Worm (Caenorhabditis elegans) whole organism, L4 larva: ENCODE measurements around the gene C55B6.7.

Source experiments
- R02D3.7 ChIP-seq: fragments of 150-350 bp; sonication (generic microtip); optimal IDR thresholded peaks from 3 replicates; lab custom pipeline; 2014; ENCODE audit warnings: missing biosample characterization, missing genetic modification characterization
- Y105C5A.15 ChIP-seq: fragments of 200-800 bp; sonication (Bioruptor generic); IDR thresholded peaks from 2 replicates; pipeline ENCODE4 v1.3.6; 2022; ENCODE audit warnings: missing genetic modification characterization, missing compliant biosample characterization
- Y48G9A.11 ChIP-seq: fragments of 200-800 bp; sonication (Bioruptor generic); IDR thresholded peaks from 2 replicates; pipeline ENCODE4 v1.3.6; 2022; ENCODE audit warnings: missing genetic modification reagents, missing genetic modification characterization, missing compliant biosample characterization
- Y5F2A.4 ChIP-seq: fragments of 200-800 bp; sonication (Bioruptor generic); optimal IDR thresholded peaks from 2 replicates; lab custom pipeline; 2018; ENCODE audit warnings: mild to moderate bottlenecking, missing genetic modification characterization, missing compliant biosample characterization
- Y75B8A.6 ChIP-seq: fragments of 200-800 bp; sonication (Bioruptor generic); IDR thresholded peaks from 2 replicates; pipeline ENCODE4 v1.3.6; 2022; ENCODE audit warnings: missing genetic modification reagents, missing genetic modification characterization, missing compliant biosample characterization
- ZK337.2 ChIP-seq: fragments of 200-800 bp; sonication (Bioruptor generic); IDR thresholded peaks from 2 replicates; pipeline ENCODE4 v1.3.6; 2022; ENCODE audit warnings: missing genetic modification reagents, missing genetic modification characterization, missing compliant biosample characterization
- ZK546.5 ChIP-seq, 2 experiments: sonication (generic microtip); optimal IDR thresholded peaks; 2 replicates each; lab custom pipeline; 2017; ENCODE audit warnings: missing biosample characterization in 2 of 2, missing genetic modification characterization in 2 of 2
- aha-1 ChIP-seq: fragments of 150-350 bp; peaks from one replicate; lab custom pipeline; 2014; ENCODE audit warnings: missing biosample characterization, missing genetic modification characterization
- aly-2 ChIP-seq: sonication (generic microtip); optimal IDR thresholded peaks from 2 replicates; lab custom pipeline; 2018; ENCODE audit warnings: missing biosample characterization, missing genetic modification characterization
- attf-4 ChIP-seq: sonication (generic microtip); optimal IDR thresholded peaks from 3 replicates; lab custom pipeline; 2017; ENCODE audit warnings: missing biosample characterization, missing genetic modification characterization
- ceh-28 ChIP-seq: fragments of 150-350 bp; optimal IDR thresholded peaks from 2 replicates; lab custom pipeline; 2014; ENCODE audit warnings: missing biosample characterization, missing genetic modification reagents, missing genetic modification characterization
- ceh-32 ChIP-seq: sonication (generic microtip); optimal IDR thresholded peaks from 2 replicates; lab custom pipeline; 2016; ENCODE audit warnings: mild to moderate bottlenecking, missing genetic modification characterization, missing compliant biosample characterization; ENCODE audit not compliant: poor library complexity
- ceh-62 ChIP-seq: sonication (generic microtip); optimal IDR thresholded peaks from 2 replicates; lab custom pipeline; 2017; ENCODE audit warnings: missing biosample characterization, missing genetic modification characterization
- ceh-82 ChIP-seq: sonication (generic microtip); optimal IDR thresholded peaks from 2 replicates; lab custom pipeline; 2017; ENCODE audit warnings: missing biosample characterization, missing genetic modification characterization
- ces-1 ChIP-seq: fragments of 150-350 bp; sonication (generic microtip); optimal IDR thresholded peaks from 4 replicates; lab custom pipeline; 2014; ENCODE audit warnings: missing biosample characterization, missing genetic modification reagents, missing genetic modification characterization
- cey-2 ChIP-seq: sonication (generic microtip); optimal IDR thresholded peaks from 3 replicates; lab custom pipeline; 2017; ENCODE audit warnings: missing genetic modification characterization, mild to moderate bottlenecking, missing compliant biosample characterization, antibody characterized with exemption, borderline replicate concordance; ENCODE audit not compliant: insufficient read depth
- ctbp-1 ChIP-seq: fragments of 200-800 bp; sonication (Bioruptor generic); IDR thresholded peaks from 2 replicates; pipeline ENCODE4 v1.3.6; 2022; ENCODE audit warnings: missing genetic modification reagents, missing genetic modification characterization, missing compliant biosample characterization
- daf-19 ChIP-seq: fragments of 200-800 bp; sonication (Bioruptor generic); conservative IDR thresholded peaks from 2 replicates; pipeline ENCODE4 v1.3.6; 2022; ENCODE audit warnings: missing genetic modification characterization, missing compliant biosample characterization
- daf-8 ChIP-seq: fragments of 200-800 bp; sonication (Bioruptor generic); IDR thresholded peaks from 2 replicates; pipeline ENCODE4 v1.3.6; 2022; ENCODE audit warnings: missing genetic modification characterization, missing compliant biosample characterization
- dmd-6 ChIP-seq: fragments of 200-800 bp; sonication (Bioruptor generic); IDR thresholded peaks from 2 replicates; pipeline ENCODE4 v1.3.6; 2022; ENCODE audit warnings: missing genetic modification reagents, missing genetic modification characterization, missing compliant biosample characterization
- dmd-8 ChIP-seq: fragments of 200-800 bp; sonication (Bioruptor generic); IDR thresholded peaks from 2 replicates; pipeline ENCODE4 v1.3.6; 2022; ENCODE audit warnings: missing genetic modification characterization, missing compliant biosample characterization
- duxl-1 ChIP-seq: sonication (generic microtip); optimal IDR thresholded peaks from 2 replicates; lab custom pipeline; 2016; ENCODE audit warnings: mild to moderate bottlenecking, missing genetic modification characterization, moderate library complexity, missing compliant biosample characterization; ENCODE audit not compliant: poor library complexity
- egl-27 ChIP-seq: sonication (generic microtip); optimal IDR thresholded peaks from 3 replicates; lab custom pipeline; 2017; ENCODE audit warnings: missing biosample characterization, missing genetic modification reagents, missing genetic modification characterization
- gei-8 ChIP-seq: fragments of 200-800 bp; sonication (Bioruptor generic); optimal IDR thresholded peaks from 2 replicates; lab custom pipeline; 2018; ENCODE audit warnings: mild to moderate bottlenecking, missing genetic modification characterization, missing compliant biosample characterization
- hmg-1.1 ChIP-seq: fragments of 200-800 bp; sonication (Bioruptor generic); IDR thresholded peaks from 2 replicates; pipeline ENCODE4 v1.3.6; 2022; ENCODE audit warnings: missing genetic modification reagents, missing genetic modification characterization, missing compliant biosample characterization
- lim-7 ChIP-seq: fragments of 200-800 bp; sonication (Bioruptor generic); IDR thresholded peaks from 2 replicates; pipeline ENCODE4 v1.3.6; 2022; ENCODE audit warnings: missing genetic modification characterization, missing compliant biosample characterization
- lin-13 ChIP-seq: fragments of 150-350 bp; optimal IDR thresholded peaks from 2 replicates; lab custom pipeline; 2014; ENCODE audit warnings: missing biosample characterization, missing genetic modification reagents, missing genetic modification characterization
- lin-29 ChIP-seq: fragments of 200-800 bp; sonication (Bioruptor generic); IDR thresholded peaks from 2 replicates; pipeline ENCODE4 v1.3.6; 2022; ENCODE audit warnings: missing genetic modification reagents, missing genetic modification characterization, missing compliant biosample characterization
- lin-39 ChIP-seq: fragments of 150-350 bp; optimal IDR thresholded peaks from 2 replicates; lab custom pipeline; 2014; ENCODE audit warnings: missing biosample characterization, missing genetic modification reagents, missing genetic modification characterization
- lsy-2 ChIP-seq, 2 experiments: fragments of 150-350 bp in 1 of 2; sonication (generic microtip) in 1 of 2; optimal IDR thresholded peaks; 2 replicates each; lab custom pipeline; 2014 to 2017; ENCODE audit warnings: missing biosample characterization in 2 of 2, missing genetic modification characterization in 2 of 2
- madf-9 ChIP-seq: fragments of 200-800 bp; sonication (Bioruptor generic); conservative IDR thresholded peaks from 2 replicates; pipeline ENCODE4 v1.3.6; 2022; ENCODE audit warnings: missing genetic modification reagents, missing genetic modification characterization, missing compliant biosample characterization
- mdl-1 ChIP-seq, 2 experiments: fragments of 150-350 bp in 1 of 2; sonication (generic microtip) in 1 of 2; optimal IDR thresholded peaks; 2 replicates each; lab custom pipeline; 2014 to 2017; ENCODE audit warnings: missing biosample characterization in 2 of 2, missing genetic modification characterization in 2 of 2
- mdt-29 ChIP-seq: fragments of 200-800 bp; sonication (Bioruptor generic); IDR thresholded peaks from 2 replicates; pipeline ENCODE4 v1.3.6; 2022; ENCODE audit warnings: missing genetic modification reagents, missing genetic modification characterization, missing compliant biosample characterization
- mep-1 ChIP-seq: fragments of 150-350 bp; sonication (generic microtip); optimal IDR thresholded peaks from 3 replicates; lab custom pipeline; 2014; ENCODE audit warnings: missing biosample characterization, missing genetic modification characterization
- mxl-3 ChIP-seq: fragments of 200-800 bp; sonication (Bioruptor generic); optimal IDR thresholded peaks from 2 replicates; lab custom pipeline; 2018; ENCODE audit warnings: mild to moderate bottlenecking, missing genetic modification characterization, missing compliant biosample characterization
- nhr-10 ChIP-seq: fragments of 150-350 bp; optimal IDR thresholded peaks from 2 replicates; lab custom pipeline; 2014; ENCODE audit warnings: missing biosample characterization, missing genetic modification characterization
- nhr-11 ChIP-seq: fragments of 150-350 bp; optimal IDR thresholded peaks from 2 replicates; lab custom pipeline; 2014; ENCODE audit warnings: missing biosample characterization, missing genetic modification characterization
- nhr-111 ChIP-seq: fragments of 200-800 bp; sonication (Bioruptor generic); optimal IDR thresholded peaks from 2 replicates; lab custom pipeline; 2018; ENCODE audit warnings: mild to moderate bottlenecking, missing genetic modification characterization, missing compliant biosample characterization
- nhr-237 ChIP-seq: sonication (generic microtip); optimal IDR thresholded peaks from 2 replicates; lab custom pipeline; 2017; ENCODE audit warnings: missing biosample characterization, missing genetic modification characterization
- nhr-6 ChIP-seq: fragments of 150-350 bp; optimal IDR thresholded peaks from 2 replicates; lab custom pipeline; 2014; ENCODE audit warnings: missing biosample characterization, missing genetic modification characterization
- nhr-76 ChIP-seq: fragments of 150-350 bp; optimal IDR thresholded peaks from 2 replicates; lab custom pipeline; 2014; ENCODE audit warnings: missing biosample characterization, missing genetic modification characterization
- nhr-77 ChIP-seq: fragments of 150-350 bp; optimal IDR thresholded peaks from 2 replicates; lab custom pipeline; 2014; ENCODE audit warnings: missing biosample characterization, missing genetic modification characterization
- php-3 ChIP-seq: fragments of 200-800 bp; sonication (Bioruptor generic); IDR thresholded peaks from 2 replicates; pipeline ENCODE4 v1.3.6; 2022; ENCODE audit warnings: missing genetic modification reagents, missing genetic modification characterization, missing compliant biosample characterization
- pqm-1 ChIP-seq: sonication (generic microtip); optimal IDR thresholded peaks from 2 replicates; lab custom pipeline; 2017; ENCODE audit warnings: missing biosample characterization, missing genetic modification characterization
- rbr-2 ChIP-seq: sonication (generic microtip); optimal IDR thresholded peaks from 2 replicates; lab custom pipeline; 2016; ENCODE audit warnings: missing genotype, missing genetic modification characterization, missing compliant biosample characterization
- skn-1 ChIP-seq: fragments of 150-350 bp; optimal IDR thresholded peaks from 2 replicates; lab custom pipeline; 2014; ENCODE audit warnings: missing biosample characterization, missing genetic modification characterization
- spr-1 ChIP-seq: sonication (generic microtip); optimal IDR thresholded peaks from 2 replicates; lab custom pipeline; 2016; ENCODE audit warnings: mild to moderate bottlenecking, missing genetic modification characterization, missing compliant biosample characterization
- spr-3 ChIP-seq: fragments of 200-800 bp; sonication (Bioruptor generic); optimal IDR thresholded peaks from 2 replicates; lab custom pipeline; 2018; ENCODE audit warnings: mild to moderate bottlenecking, missing genetic modification characterization, missing compliant biosample characterization
- tag-97 ChIP-seq: fragments of 200-800 bp; sonication (Bioruptor generic); IDR thresholded peaks from 2 replicates; pipeline ENCODE4 v1.3.6; 2022; ENCODE audit warnings: missing genetic modification characterization, missing compliant biosample characterization
- tra-1 ChIP-seq: fragments of 200-800 bp; sonication (Bioruptor generic); IDR thresholded peaks from 2 replicates; pipeline ENCODE4 v1.3.6; 2022; ENCODE audit warnings: missing genetic modification reagents, missing genetic modification characterization, missing compliant biosample characterization
- unc-62 ChIP-seq, 3 experiments: fragments of 150-350 bp in 1 of 3; sonication (generic microtip); optimal IDR thresholded peaks in 2 of 3; peaks in 1 of 3; 1 replicate in 1 of 3; 2 replicates in 2 of 3; lab custom pipeline; 2014 to 2017; ENCODE audit warnings: missing biosample characterization in 3 of 3, missing genetic modification characterization in 3 of 3, missing genetic modification reagents in 3 of 3, missing genotype in 1 of 3
- zip-11 ChIP-seq: fragments of 200-800 bp; sonication (Bioruptor generic); IDR thresholded peaks from 2 replicates; pipeline ENCODE4 v1.3.6; 2022; ENCODE audit warnings: missing genetic modification characterization, missing compliant biosample characterization

The C55B6.7 gene

ce11 chrX:7181627-7182026, 10.2 kb downstream of the C55B6.7 start (continued):
- no peak for TF ChIP-seq Y48G9A.11 (GFP tag; lab: Robert Waterston, UW)
- peak in 1 of 2 experiments; percentile 95 for TF ChIP-seq unc-62 (GFP tag; optimal IDR thresholded peaks at IDR 0.05 in 1 of 2; lab: Kevin White, UChicago)
- peak; percentile 64 for TF ChIP-seq unc-62 (tag; optimal IDR thresholded peaks at IDR 0.05; lab: Kevin White, UChicago)
- TF ChIP-seq tra-1 (GFP tag; lab: Robert Waterston, UW): no peak; the same call in 1 of the 2 replicates
- peak; percentile 88 for TF ChIP-seq spr-1 (tag; lab: Kevin White, UChicago)
- peak; percentile 75 for TF ChIP-seq nhr-11
- TF ChIP-seq hmg-1.1: peak; percentile 98
- peak; percentile 86 for TF ChIP-seq aha-1 (tag; lab: Kevin White, UChicago)
- TF ChIP-seq nhr-77 (tag; lab: Kevin White, UChicago): peak; percentile 99
- peak; percentile 12 for TF ChIP-seq ces-1 (GFP tag; lab: Kevin White, UChicago)
- peak; percentile 18 to 80 for TF ChIP-seq mdl-1 (tag; optimal IDR thresholded peaks at IDR 0.05; lab: Kevin White, UChicago)
- peak; percentile 89 for TF ChIP-seq madf-9
- TF ChIP-seq lin-39: no peak
- no peak for TF ChIP-seq ctbp-1 (GFP tag; lab: Robert Waterston, UW)
- TF ChIP-seq daf-19 (GFP tag; lab: Robert Waterston, UW): no peak
- no peak for TF ChIP-seq Y75B8A.6
- no peak for TF ChIP-seq aly-2 (tag; lab: Kevin White, UChicago)
- TF ChIP-seq ceh-82: no peak
- no peak for TF ChIP-seq Y5F2A.4 (GFP tag; lab: Kevin White, UChicago)
- peak; percentile 90 for TF ChIP-seq mxl-3
- TF ChIP-seq ZK546.5 (tag; optimal IDR thresholded peaks at IDR 0.05; lab: Kevin White, UChicago): no peak
- TF ChIP-seq ZK337.2 (GFP tag; lab: Robert Waterston, UW): no peak
- TF ChIP-seq daf-8 (GFP tag; lab: Robert Waterston, UW): 0 out of 2 replicates have a peak, but pooled peaks have one; percentile 16
- TF ChIP-seq attf-4 (tag; lab: Kevin White, UChicago): no peak
- TF ChIP-seq Y105C5A.15 (GFP tag; lab: Robert Waterston, UW): no peak
- no peak for TF ChIP-seq spr-3 (GFP tag; lab: Kevin White, UChicago)
- TF ChIP-seq ceh-32 (tag; lab: Kevin White, UChicago): peak; percentile 49
- no peak for TF ChIP-seq cey-2 (tag; lab: Kevin White, UChicago)
- TF ChIP-seq mdt-29 (GFP tag; lab: Robert Waterston, UW): no peak
- TF ChIP-seq nhr-237: peak; percentile 72
- no peak for TF ChIP-seq zip-11 (GFP tag; lab: Robert Waterston, UW)
- TF ChIP-seq lin-13 (GFP tag; lab: Kevin White, UChicago): peak; percentile 84
- peak; percentile 89 for TF ChIP-seq dmd-6 (GFP tag; lab: Robert Waterston, UW)
- no peak for TF ChIP-seq lim-7 (GFP tag; lab: Robert Waterston, UW)
- TF ChIP-seq rbr-2 (tag; lab: Kevin White, UChicago): peak; percentile 94
- peak; percentile 97 for TF ChIP-seq duxl-1 (tag; lab: Kevin White, UChicago)
- peak; percentile 99 for TF ChIP-seq mep-1 (tag; lab: Kevin White, UChicago)
- peak; percentile 68 for TF ChIP-seq nhr-76 (tag; lab: Kevin White, UChicago)
- peak; percentile 41 for TF ChIP-seq pqm-1 (tag; lab: Kevin White, UChicago)
- TF ChIP-seq dmd-8 (GFP tag; lab: Robert Waterston, UW): no peak
- TF ChIP-seq php-3 (GFP tag; lab: Robert Waterston, UW): peak; percentile 89
- no peak for TF ChIP-seq egl-27 (tag; lab: Kevin White, UChicago)
- TF ChIP-seq nhr-10 (tag; lab: Kevin White, UChicago): peak; percentile 65
- TF ChIP-seq gei-8 (GFP tag; lab: Kevin White, UChicago): no peak
- no peak for TF ChIP-seq ceh-62 (tag; lab: Kevin White, UChicago)
- TF ChIP-seq skn-1 (tag; lab: Kevin White, UChicago): no peak
- TF ChIP-seq R02D3.7 (tag; lab: Kevin White, UChicago): no peak
- TF ChIP-seq nhr-6: peak; percentile 97
- TF ChIP-seq nhr-111: no peak
- TF ChIP-seq ceh-28 (tag; lab: Kevin White, UChicago): peak; percentile 38
- TF ChIP-seq tag-97 (GFP tag; lab: Robert Waterston, UW): no peak
- peak; percentile 83 to 92 for TF ChIP-seq lsy-2 (tag; optimal IDR thresholded peaks at IDR 0.05; lab: Kevin White, UChicago)
- peak; percentile 90 for TF ChIP-seq lin-29
